Worm (Caenorhabditis elegans) whole organism, L1 larva: ENCODE results near the gene K10D11.2.

Experiments
- elt-2 ChIP-seq: sonication (generic microtip); optimal IDR thresholded peaks from 2 replicates; lab custom pipeline; 2016; ENCODE audit warnings: missing genetic modification characterization, mild to moderate bottlenecking, inconsistent platforms, missing compliant biosample characterization, missing genetic modification reagents
- nhr-12 ChIP-seq: sonication (generic microtip); optimal IDR thresholded peaks from 2 replicates; lab custom pipeline; 2017; ENCODE audit warnings: missing biosample characterization, missing genetic modification characterization
- nhr-237 ChIP-seq: fragments of 150-350 bp; optimal IDR thresholded peaks from 2 replicates; lab custom pipeline; 2014; ENCODE audit warnings: missing biosample characterization, missing genetic modification characterization
- unc-86 ChIP-seq: sonication (generic microtip); optimal IDR thresholded peaks from 2 replicates; lab custom pipeline; 2016; ENCODE audit warnings: missing genetic modification characterization, missing compliant biosample characterization
- ztf-4 ChIP-seq: fragments of 150-350 bp; optimal IDR thresholded peaks from 2 replicates; lab custom pipeline; 2014; ENCODE audit warnings: missing biosample characterization, missing genetic modification characterization

DNA sequence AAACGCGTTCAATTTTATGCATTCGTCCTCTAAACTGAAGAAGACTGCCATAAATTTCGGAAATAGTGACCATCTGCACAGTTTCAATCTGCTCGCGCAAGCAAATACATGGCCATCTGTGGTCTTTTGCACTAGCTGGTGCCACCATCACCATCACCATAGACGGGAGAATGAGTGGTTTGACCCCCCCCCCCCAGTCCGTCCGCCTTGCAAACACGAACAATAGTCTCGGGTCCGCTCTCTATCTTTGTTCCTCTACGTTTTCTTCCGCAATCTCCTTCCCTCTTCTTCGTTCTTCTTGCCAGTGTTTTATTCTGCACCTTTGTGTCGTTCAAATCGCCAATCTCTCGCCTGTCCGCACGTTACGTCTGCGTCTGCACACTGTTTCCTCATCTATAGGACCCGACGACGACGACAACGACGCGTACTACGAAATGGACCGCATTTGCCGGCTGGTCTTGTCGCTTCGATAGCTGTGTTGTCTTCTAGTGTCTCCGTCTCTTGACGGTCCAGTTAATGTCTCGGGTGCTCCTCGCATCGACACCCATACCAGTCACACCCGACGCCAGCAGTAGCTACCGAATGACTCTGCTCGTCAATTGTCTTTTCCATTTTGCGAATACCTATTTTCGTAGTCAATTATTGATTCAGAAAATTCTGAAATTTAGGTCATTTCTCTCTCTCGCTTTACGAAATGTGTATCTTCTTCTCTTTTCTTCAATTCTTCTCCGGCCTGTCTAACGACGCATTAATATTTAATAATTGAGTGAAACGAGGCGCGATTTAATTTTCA lies 51.1 kb downstream of the K10D11.2 start:
- TF ChIP-seq nhr-12 (tag; lab: Kevin White, UChicago) (no peak), unc-86 (tag; lab: Kevin White, UChicago) (no peak), nhr-237 (tag; lab: Kevin White, UChicago) (no peak), elt-2 (tag; lab: Kevin White, UChicago) (no peak), ztf-4 (tag; lab: Kevin White, UChicago) (no peak)
